Worm (Caenorhabditis elegans): ENCODE data around the gene srw-3.

Gene srw-3

ce11 chrV:7754557-7754956 lies 49.1 kb downstream of the srw-3 start, which contains the start of gene T05B11.4:
T05B11.4 (minus strand) TSS chrV:7754657.
- TF ChIP-seq ama-1 (optimal IDR thresholded peaks at IDR 0.05) (no peak), hmbx-1 (tag; optimal IDR thresholded peaks at IDR 0.05) (no peak), sea-1 (GFP tag; conservative IDR thresholded peaks at IDR 0.05) (no peak), flt-1 (GFP tag; IDR thresholded peaks at IDR 0.05) (no peak), tbx-11 (GFP tag; IDR thresholded peaks at IDR 0.05) (no peak), hmg-4 (GFP tag; optimal IDR thresholded peaks at IDR 0.05) (no peak), ceh-13 (GFP tag; optimal IDR thresholded peaks at IDR 0.05) (no peak), aly-1 (tag; optimal IDR thresholded peaks at IDR 0.05) (no peak), tra-4 (tag; optimal IDR thresholded peaks at IDR 0.05) (no peak)

ce11 chrV:7755991-7756390 lies 50.6 kb downstream of the srw-3 start:
- no peak for TF ChIP-seq pes-1 (GFP tag; IDR thresholded peaks at IDR 0.05)
- no peak for TF ChIP-seq tra-4 (tag; optimal IDR thresholded peaks at IDR 0.05)
- no peak for TF ChIP-seq tbx-37 (GFP tag; conservative IDR thresholded peaks at IDR 0.05)
- no peak for TF ChIP-seq B0310.2 (tag; optimal IDR thresholded peaks at IDR 0.05)
- no peak for TF ChIP-seq ceh-13 (GFP tag; optimal IDR thresholded peaks at IDR 0.05)
- no peak for TF ChIP-seq flt-1 (GFP tag; IDR thresholded peaks at IDR 0.05)
- no peak for TF ChIP-seq hnd-1 (tag; optimal IDR thresholded peaks at IDR 0.05)
- no peak for TF ChIP-seq ama-1 (optimal IDR thresholded peaks at IDR 0.05)
- TF ChIP-seq aly-1 (tag; optimal IDR thresholded peaks at IDR 0.05) = no peak
- no peak for TF ChIP-seq ets-7 (tag; optimal IDR thresholded peaks at IDR 0.05)
- no peak for TF ChIP-seq tbx-11 (GFP tag; IDR thresholded peaks at IDR 0.05)
- TF ChIP-seq ceh-36 (tag; optimal IDR thresholded peaks at IDR 0.05) = no peak
- no peak for TF ChIP-seq scrt-1 (GFP tag; IDR thresholded peaks at IDR 0.05)
- TF ChIP-seq F13C5.2 (tag; optimal IDR thresholded peaks at IDR 0.05) = no peak
- no peak for TF ChIP-seq hmg-4 (GFP tag; optimal IDR thresholded peaks at IDR 0.05)
- no peak for TF ChIP-seq sea-1 (GFP tag; conservative IDR thresholded peaks at IDR 0.05)
- TF ChIP-seq hmbx-1 (tag; optimal IDR thresholded peaks at IDR 0.05) = no peak
